Fruit fly (Drosophila melanogaster) whole organism, embryonic: ENCODE results near the gene anox.

ENCODE experiments used
- Abd-B ChIP-seq: fragments of 200-800 bp; sonication (Bioruptor generic); optimal IDR thresholded peaks from 2 replicates; lab custom pipeline; 2018; ENCODE audit warnings: missing biosample characterization, mild to moderate bottlenecking, missing genetic modification characterization, moderate library complexity
- Antp ChIP-seq: fragments of 200-800 bp; sonication (Bioruptor generic); optimal IDR thresholded peaks from 3 replicates; lab custom pipeline; 2016; ENCODE audit warnings: missing biosample characterization, missing genetic modification characterization
- Asciz ChIP-seq: fragments of 200-800 bp; sonication (Bioruptor generic); optimal IDR thresholded peaks from 2 replicates; lab custom pipeline; 2017; ENCODE audit warnings: missing biosample characterization, mild to moderate bottlenecking, missing genetic modification characterization, missing genetic modification reagents
- B-H2 ChIP-seq: fragments of 200-800 bp; sonication (Bioruptor generic); optimal IDR thresholded peaks from 2 replicates; lab custom pipeline; 2018; ENCODE audit warnings: missing biosample characterization, mild to moderate bottlenecking, missing genetic modification characterization
- BEAF-32 ChIP-seq: fragments of 200-800 bp; sonication (Bioruptor generic); optimal IDR thresholded peaks from 3 replicates; lab custom pipeline; 2017; ENCODE audit warnings: missing biosample characterization, missing genetic modification characterization, mild to moderate bottlenecking, moderate library complexity, missing genetic modification reagents
- Blimp-1 ChIP-seq: fragments of 200-800 bp; sonication (Bioruptor generic); optimal IDR thresholded peaks from 3 replicates; lab custom pipeline; 2018; ENCODE audit warnings: missing biosample characterization, missing genetic modification characterization, mild to moderate bottlenecking, moderate library complexity, missing genetic modification reagents
- CG1024 ChIP-seq: fragments of 200-800 bp; sonication (Bioruptor generic); IDR thresholded peaks from 2 replicates; pipeline ENCODE4 v1.3.6; 2022; ENCODE audit warnings: missing biosample characterization, missing genetic modification characterization
- CG10979 ChIP-seq: fragments of 200-800 bp; sonication (Bioruptor generic); optimal IDR thresholded peaks from 2 replicates; lab custom pipeline; 2018; ENCODE audit warnings: missing biosample characterization, mild to moderate bottlenecking, missing genetic modification characterization, moderate library complexity
- CG11560 ChIP-seq: fragments of 200-800 bp; sonication (Bioruptor generic); IDR thresholded peaks from 3 replicates; pipeline ENCODE4 v1.3.6; 2022; ENCODE audit warnings: missing biosample characterization, missing genetic modification characterization
- CG1233 ChIP-seq: fragments of 200-800 bp; sonication (Bioruptor generic); optimal IDR thresholded peaks from 4 replicates; lab custom pipeline; 2018; ENCODE audit warnings: missing biosample characterization, mild to moderate bottlenecking, missing genetic modification characterization
- CG12659 ChIP-seq: fragments of 200-800 bp; sonication (Bioruptor generic); optimal IDR thresholded peaks from 3 replicates; lab custom pipeline; 2017; ENCODE audit warnings: mild to moderate bottlenecking, missing biosample characterization, missing genetic modification reagents, missing genetic modification characterization
- CG16863 ChIP-seq: fragments of 200-800 bp; sonication (Bioruptor generic); optimal IDR thresholded peaks from 3 replicates; lab custom pipeline; 2016; ENCODE audit warnings: missing biosample characterization, missing genetic modification characterization
- CG17186 ChIP-seq: fragments of 200-800 bp; sonication (Bioruptor generic); optimal IDR thresholded peaks from 3 replicates; lab custom pipeline; 2017; ENCODE audit warnings: missing biosample characterization, missing genetic modification reagents, missing genetic modification characterization
- CG18011 ChIP-seq: fragments of 200-800 bp; sonication (Bioruptor generic); optimal IDR thresholded peaks from 2 replicates; lab custom pipeline; 2017; ENCODE audit warnings: missing biosample characterization, missing genetic modification characterization, mild to moderate bottlenecking, moderate library complexity, missing genotype
- CG32532 ChIP-seq: fragments of 200-800 bp; sonication (Bioruptor generic); IDR thresholded peaks from 2 replicates; pipeline ENCODE4 v1.3.6; 2022; ENCODE audit warnings: missing biosample characterization, missing genetic modification characterization
- CG3995 ChIP-seq: fragments of 200-800 bp; sonication (Bioruptor generic); optimal IDR thresholded peaks from 3 replicates; lab custom pipeline; 2016; ENCODE audit warnings: missing biosample characterization, missing genetic modification characterization
- CG6689 ChIP-seq: fragments of 200-800 bp; sonication (Bioruptor generic); IDR thresholded peaks from 2 replicates; pipeline ENCODE4 v1.3.6; 2022; ENCODE audit warnings: missing biosample characterization, missing genetic modification characterization
- CG7271 ChIP-seq: fragments of 200-800 bp; sonication (Bioruptor generic); optimal IDR thresholded peaks from 2 replicates; lab custom pipeline; 2018; ENCODE audit warnings: missing biosample characterization, mild to moderate bottlenecking, missing genetic modification characterization, moderate library complexity
- CG7556 ChIP-seq: fragments of 200-800 bp; sonication (Bioruptor generic); optimal IDR thresholded peaks from 2 replicates; lab custom pipeline; 2017; ENCODE audit warnings: missing biosample characterization, mild to moderate bottlenecking, missing genetic modification characterization
- CG8478 ChIP-seq: fragments of >200 bp; optimal IDR thresholded peaks from 2 replicates; lab custom pipeline; 2018
- CG9876 ChIP-seq: fragments of 200-800 bp; sonication (Bioruptor generic); optimal IDR thresholded peaks from 2 replicates; lab custom pipeline; 2016; ENCODE audit warnings: missing biosample characterization, missing genetic modification characterization
- CkIIα-i1 ChIP-seq: fragments of 200-800 bp; sonication (Bioruptor generic); IDR thresholded peaks from 2 replicates; pipeline ENCODE4 v1.3.6; 2022; ENCODE audit warnings: missing biosample characterization, missing genetic modification characterization
- Dip2 ChIP-seq: fragments of 200-800 bp; sonication (Bioruptor generic); IDR thresholded peaks from 2 replicates; pipeline ENCODE4 v1.3.6; 2022; ENCODE audit warnings: missing biosample characterization, missing genetic modification characterization
- HLH4C ChIP-seq: fragments of 200-800 bp; sonication (Bioruptor generic); IDR thresholded peaks from 3 replicates; pipeline ENCODE4 v1.3.6; 2022; ENCODE audit warnings: missing biosample characterization, missing genetic modification characterization; ENCODE audit not compliant: partially characterized antibody
- Hmr ChIP-seq: fragments of 200-800 bp; sonication (Bioruptor generic); optimal IDR thresholded peaks from 3 replicates; lab custom pipeline; 2017; ENCODE audit warnings: mild to moderate bottlenecking, missing biosample characterization, missing genetic modification reagents, missing genetic modification characterization
- Hr3 ChIP-seq: fragments of 200-800 bp; sonication (Bioruptor generic); optimal IDR thresholded peaks from 3 replicates; lab custom pipeline; 2016; ENCODE audit warnings: missing biosample characterization, missing genetic modification characterization
- Hsf ChIP-seq: fragments of 200-800 bp; sonication (Bioruptor generic); optimal IDR thresholded peaks from 3 replicates; lab custom pipeline; 2016; ENCODE audit warnings: missing biosample characterization, missing genetic modification characterization
- Kr ChIP-seq: fragments of 200-800 bp; sonication (Bioruptor generic); optimal IDR thresholded peaks from 2 replicates; lab custom pipeline; 2017; ENCODE audit warnings: missing biosample characterization, mild to moderate bottlenecking, missing genetic modification characterization
- Lpt ChIP-seq: fragments of >200 bp; optimal IDR thresholded peaks from 2 replicates; lab custom pipeline; 2018; ENCODE audit warnings: missing biosample characterization, missing genetic modification characterization
- Mes4 ChIP-seq: fragments of 200-800 bp; sonication (Bioruptor generic); optimal IDR thresholded peaks from 2 replicates; lab custom pipeline; 2016; ENCODE audit warnings: missing biosample characterization, missing genetic modification characterization
- Ravus ChIP-seq: fragments of 200-800 bp; sonication (Bioruptor generic); IDR thresholded peaks from 2 replicates; pipeline ENCODE4 v1.3.6; 2022; ENCODE audit warnings: missing biosample characterization, missing genetic modification characterization
- Six4 ChIP-seq: fragments of 200-800 bp; sonication (Bioruptor generic); optimal IDR thresholded peaks from 2 replicates; lab custom pipeline; 2016; ENCODE audit warnings: missing biosample characterization, missing genetic modification characterization
- TFAM ChIP-seq: fragments of 200-800 bp; sonication (Bioruptor generic); optimal IDR thresholded peaks from 2 replicates; lab custom pipeline; 2017; ENCODE audit warnings: missing biosample characterization, missing genetic modification characterization, inconsistent platforms
- bbx ChIP-seq: fragments of 200-800 bp; sonication (Bioruptor generic); IDR thresholded peaks from 2 replicates; pipeline ENCODE4 v1.3.6; 2022; ENCODE audit warnings: missing biosample characterization, missing genetic modification characterization; ENCODE audit not compliant: partially characterized antibody
- bigmax ChIP-seq: fragments of 200-800 bp; sonication (Bioruptor generic); optimal IDR thresholded peaks from 2 replicates; lab custom pipeline; 2018; ENCODE audit warnings: missing biosample characterization, mild to moderate bottlenecking, missing genetic modification characterization
- btn ChIP-seq: fragments of 200-800 bp; sonication (Bioruptor generic); optimal IDR thresholded peaks from 2 replicates; lab custom pipeline; 2016; ENCODE audit warnings: missing biosample characterization, missing genetic modification characterization
- chinmo ChIP-seq: fragments of 200-800 bp; sonication (Bioruptor generic); IDR thresholded peaks from 4 replicates; pipeline ENCODE4 v1.3.6; 2022; ENCODE audit warnings: missing biosample characterization, missing genetic modification characterization; ENCODE audit not compliant: partially characterized antibody
- crol ChIP-seq: fragments of 200-800 bp; sonication (Bioruptor generic); IDR thresholded peaks from 2 replicates; pipeline ENCODE4 v1.3.6; 2022; ENCODE audit warnings: missing biosample characterization, missing genetic modification characterization
- ewg ChIP-seq: fragments of 200-800 bp; sonication (Bioruptor generic); optimal IDR thresholded peaks from 3 replicates; lab custom pipeline; 2017; ENCODE audit warnings: mild to moderate bottlenecking, missing biosample characterization, missing genetic modification reagents, missing genetic modification characterization
- gsb-n ChIP-seq: fragments of 200-800 bp; sonication (Bioruptor generic); optimal IDR thresholded peaks from 3 replicates; lab custom pipeline; 2018; ENCODE audit warnings: missing biosample characterization, mild to moderate bottlenecking, missing genetic modification characterization
- ham ChIP-seq: fragments of 200-800 bp; sonication (Bioruptor generic); IDR thresholded peaks from 2 replicates; pipeline ENCODE4 v1.3.6; 2022; ENCODE audit warnings: missing biosample characterization, missing genetic modification characterization
- hkb ChIP-seq, 2 experiments: fragments of 200-800 bp in 1 of 2; fragments of >200 bp in 1 of 2; sonication (Bioruptor generic) in 1 of 2; IDR thresholded peaks in 1 of 2; optimal IDR thresholded peaks in 1 of 2; 2 replicates each; pipeline versions ENCODE4 v1.3.6 to Lab custom; 2017 to 2022; ENCODE audit warnings: missing biosample characterization in 1 of 2, missing genetic modification characterization in 1 of 2
- hth ChIP-seq: fragments of >200 bp; optimal IDR thresholded peaks from 2 replicates; lab custom pipeline; 2017; ENCODE audit warnings: inconsistent platforms
- ind ChIP-seq: fragments of 200-800 bp; sonication (Bioruptor generic); optimal IDR thresholded peaks from 3 replicates; lab custom pipeline; 2016; ENCODE audit warnings: missing biosample characterization, missing genetic modification characterization
- kah ChIP-seq: fragments of 200-800 bp; sonication (Bioruptor generic); optimal IDR thresholded peaks from 2 replicates; lab custom pipeline; 2018; ENCODE audit warnings: missing biosample characterization, mild to moderate bottlenecking, missing genetic modification characterization
- peb ChIP-seq: fragments of 200-800 bp; sonication (Bioruptor generic); IDR thresholded peaks from 2 replicates; pipeline ENCODE4 v1.3.6; 2022; ENCODE audit warnings: missing biosample characterization, missing genetic modification characterization
- tgo ChIP-seq: fragments of 200-800 bp; sonication (Bioruptor generic); IDR thresholded peaks from 3 replicates; pipeline ENCODE4 v1.3.6; 2022; ENCODE audit warnings: missing biosample characterization, missing genetic modification characterization
- ttk ChIP-seq: fragments of 200-800 bp; sonication (Bioruptor generic); IDR thresholded peaks from 2 replicates; pipeline ENCODE4 v2.1.2; 2022; ENCODE audit warnings: missing biosample characterization, missing genetic modification characterization
- wek ChIP-seq: fragments of 200-800 bp; sonication (Bioruptor generic); optimal IDR thresholded peaks from 3 replicates; lab custom pipeline; 2018; ENCODE audit warnings: missing biosample characterization, mild to moderate bottlenecking, missing genetic modification characterization, moderate library complexity

The anox gene

dm6 chrX:21281039-21281911 is 37.8 kb downstream of the anox start, which contains the start of gene Mnr (continued):
- TF ChIP-seq TFAM = no peak
- TF ChIP-seq ham (GFP tag; lab: Robert Waterston, UW) = no peak
- peak; percentile 61 for TF ChIP-seq CG8478 (lab: Kevin White, UChicago)
- TF ChIP-seq Mes4 (GFP tag; lab: Kevin White, UChicago) = no peak
- no peak for TF ChIP-seq Dip2 (GFP tag; lab: Robert Waterston, UW)
- no peak for TF ChIP-seq peb (GFP tag; lab: Robert Waterston, UW)
- TF ChIP-seq Ravus (GFP tag; lab: Robert Waterston, UW) = no peak
- no peak for TF ChIP-seq B-H2 (GFP tag; lab: Kevin White, UChicago)
- no peak for TF ChIP-seq Kr (GFP tag; lab: Kevin White, UChicago)
- TF ChIP-seq tgo (GFP tag; lab: Robert Waterston, UW) = no peak
- TF ChIP-seq bigmax (GFP tag; lab: Kevin White, UChicago) = no peak
- no peak for TF ChIP-seq Antp
- TF ChIP-seq chinmo = peak; percentile 99
- TF ChIP-seq CG18011 (GFP tag; lab: Kevin White, UChicago) = no peak
- no peak for TF ChIP-seq hkb (optimal IDR thresholded peaks at IDR 0.05; lab: Kevin White, UChicago)
- 0 out of 2 replicates have a peak, but pooled peaks have one; percentile 33 for TF ChIP-seq hkb (GFP tag; IDR thresholded peaks at IDR 0.05; lab: Robert Waterston, UW)
- TF ChIP-seq CG6689 (GFP tag; lab: Robert Waterston, UW) = no peak
- no peak for TF ChIP-seq Blimp-1 (GFP tag; lab: Kevin White, UChicago)
- peak; percentile 54; the same call in 1 of the 2 replicates for TF ChIP-seq bbx (GFP tag; lab: Robert Waterston, UW)
- TF ChIP-seq CG12659 = no peak
- no peak for TF ChIP-seq Asciz
- no peak for TF ChIP-seq wek (GFP tag; lab: Kevin White, UChicago)
- TF ChIP-seq HLH4C (GFP tag; lab: Robert Waterston, UW) = no peak; the same call in 2 of the 3 replicates
- no peak for TF ChIP-seq gsb-n (tag; lab: Kevin White, UChicago)
- no peak for TF ChIP-seq CG7271 (tag; lab: Kevin White, UChicago)
- TF ChIP-seq ind (GFP tag; lab: Kevin White, UChicago) = no peak
- TF ChIP-seq Six4 = no peak
- TF ChIP-seq crol (GFP tag; lab: Robert Waterston, UW) = peak; percentile 98
- no peak for TF ChIP-seq Hr3 (GFP tag; lab: Kevin White, UChicago)
- TF ChIP-seq CG11560 (tag; lab: Robert Waterston, UW) = no peak
- TF ChIP-seq CG3995 (GFP tag; lab: Kevin White, UChicago) = no peak
- no peak for TF ChIP-seq CG1233 (GFP tag; lab: Kevin White, UChicago)
- no peak for TF ChIP-seq CkIIα-i1 (GFP tag; lab: Robert Waterston, UW)
- TF ChIP-seq BEAF-32 (GFP tag; lab: Kevin White, UChicago) = no peak
- TF ChIP-seq btn (GFP tag; lab: Kevin White, UChicago) = no peak
- TF ChIP-seq Abd-B = peak; percentile 15
- TF ChIP-seq CG16863 (GFP tag; lab: Kevin White, UChicago) = no peak
- TF ChIP-seq ttk (GFP tag; lab: Robert Waterston, UW) = no peak
- no peak for TF ChIP-seq CG7556 (GFP tag; lab: Kevin White, UChicago)
- TF ChIP-seq Hmr (GFP tag; lab: Kevin White, UChicago) = peak; percentile 4
- TF ChIP-seq CG9876 (GFP tag; lab: Kevin White, UChicago) = no peak
- TF ChIP-seq kah (GFP tag; lab: Kevin White, UChicago) = no peak
- no peak for TF ChIP-seq CG1024
- no peak for TF ChIP-seq CG10979
- TF ChIP-seq CG32532 (GFP tag; lab: Robert Waterston, UW) = peak; percentile 48; the same call in 1 of the 2 replicates
- no peak for TF ChIP-seq Hsf (GFP tag; lab: Kevin White, UChicago)
- TF ChIP-seq hth (lab: Kevin White, UChicago) = no peak
- no peak for TF ChIP-seq ewg (GFP tag; lab: Kevin White, UChicago)
- TF ChIP-seq CG17186 (GFP tag; lab: Kevin White, UChicago) = no peak
- TF ChIP-seq Lpt = no peak
